Fruit fly (Drosophila melanogaster): ENCODE measurements around the gene CG7888.
A peak's percentile ranks its signal among the peaks of the same experiment; 100 is the strongest.

CG7888 gene

dm6 chr3L:11064689-11065088 lies 10.9 kb downstream of the CG7888 start, which contains the start of the genes CG32075, CG45101 and SuUR (continued):
- TF ChIP-seq stc (GFP tag; IDR thresholded peaks at IDR 0.05), result peak; percentile 85
- peak; percentile 81 for TF ChIP-seq lab (GFP tag; optimal IDR thresholded peaks at IDR 0.05)
- peak; percentile 92 for TF ChIP-seq CHES-1-like (GFP tag; optimal IDR thresholded peaks at IDR 0.05)
- peak; percentile 60 for TF ChIP-seq scrt (GFP tag; optimal IDR thresholded peaks at IDR 0.05)
- peak; percentile 92 for TF ChIP-seq mam (GFP tag; optimal IDR thresholded peaks at IDR 0.05)
- peak; percentile 82 for TF ChIP-seq CG13123 (GFP tag; optimal IDR thresholded peaks at IDR 0.05)
- no peak for TF ChIP-seq CkIIα-i1 (GFP tag; IDR thresholded peaks at IDR 0.05)
- TF ChIP-seq HLH3B (GFP tag; IDR thresholded peaks at IDR 0.05), result peak; percentile 78
- peak; percentile 81 for TF ChIP-seq CG3838 (GFP tag; optimal IDR thresholded peaks at IDR 0.05)
- peak; percentile 89 for TF ChIP-seq CG12155 (GFP tag; optimal IDR thresholded peaks at IDR 0.05)
- TF ChIP-seq sc (optimal IDR thresholded peaks at IDR 0.05), result no peak
- peak; percentile 63 for TF ChIP-seq sc (GFP tag; optimal IDR thresholded peaks at IDR 0.05)
- TF ChIP-seq CG6689 (GFP tag; IDR thresholded peaks at IDR 0.05), result peak; percentile 88
- no peak for TF ChIP-seq usp (GFP tag; optimal IDR thresholded peaks at IDR 0.05)
- TF ChIP-seq pnt (GFP tag; optimal IDR thresholded peaks at IDR 0.05), result peak; percentile 82
- TF ChIP-seq sr (GFP tag; IDR thresholded peaks at IDR 0.05), result no peak
- TF ChIP-seq ERR (GFP tag; optimal IDR thresholded peaks at IDR 0.05), result no peak
- TF ChIP-seq CG16779 (GFP tag; IDR thresholded peaks at IDR 0.05), result peak; percentile 54; the same call in 1 of the 2 replicates
- TF ChIP-seq HmgD (GFP tag; optimal IDR thresholded peaks at IDR 0.05), result peak; percentile 73
- TF ChIP-seq sqz (GFP tag; optimal IDR thresholded peaks at IDR 0.05), result peak; percentile 18
- peak; percentile 41 for TF ChIP-seq CG7928 (GFP tag; optimal IDR thresholded peaks at IDR 0.05)
- peak; percentile 93 for TF ChIP-seq Chrac-16 (GFP tag; optimal IDR thresholded peaks at IDR 0.05)
- TF ChIP-seq D19B (GFP tag; optimal IDR thresholded peaks at IDR 0.05), result peak; percentile 72
- no peak for TF ChIP-seq btn (GFP tag; optimal IDR thresholded peaks at IDR 0.05)
- peak; percentile 99 for TF ChIP-seq sens (GFP tag)
- peak; percentile 90 for TF ChIP-seq Hr3 (GFP tag; optimal IDR thresholded peaks at IDR 0.05)
- peak; percentile 82 for TF ChIP-seq Oli (tag; optimal IDR thresholded peaks at IDR 0.05)
- peak; percentile 92 for TF ChIP-seq CG1602 (GFP tag; optimal IDR thresholded peaks at IDR 0.05)
- peak; percentile 76 for TF ChIP-seq ewg (GFP tag; optimal IDR thresholded peaks at IDR 0.05)
- peak; percentile 78 for TF ChIP-seq E2f2 (GFP tag; IDR thresholded peaks at IDR 0.05)
- peak; percentile 93 for TF ChIP-seq CG12391 (tag; optimal IDR thresholded peaks at IDR 0.05)
- TF ChIP-seq Neu2 (GFP tag; optimal IDR thresholded peaks at IDR 0.05; ENCODE audit: borderline replicate concordance), result no peak
- TF ChIP-seq CG7839 (tag; optimal IDR thresholded peaks at IDR 0.05), result peak; percentile 91
- TF ChIP-seq Ravus (GFP tag; IDR thresholded peaks at IDR 0.05), result peak; percentile 58
- peak; percentile 81 for TF ChIP-seq CG17385 (GFP tag; optimal IDR thresholded peaks at IDR 0.05)
- TF ChIP-seq oc (tag; optimal IDR thresholded peaks at IDR 0.05), result peak; percentile 57
- TF ChIP-seq HLHmδ (GFP tag; optimal IDR thresholded peaks at IDR 0.05), result no peak
- peak; percentile 50; the same call in 1 of the 2 replicates for TF ChIP-seq CG43689 (GFP tag; IDR thresholded peaks at IDR 0.05)
- peak; percentile 81 for TF ChIP-seq fd3F (GFP tag; optimal IDR thresholded peaks at IDR 0.05)
- TF ChIP-seq gem (tag; optimal IDR thresholded peaks at IDR 0.05), result peak; percentile 92
- TF ChIP-seq CG31224 (GFP tag; IDR thresholded peaks at IDR 0.05), result peak; percentile 74
- TF ChIP-seq kay (GFP tag; optimal IDR thresholded peaks at IDR 0.05), result peak; percentile 78
- peak; percentile 75 for TF ChIP-seq Myb (GFP tag; optimal IDR thresholded peaks at IDR 0.05)
- TF ChIP-seq Opbp (GFP tag; IDR thresholded peaks at IDR 0.05; ENCODE audit: partially characterized antibody), result no peak
- TF ChIP-seq nau (GFP tag; optimal IDR thresholded peaks at IDR 0.05), result peak; percentile 75
- TF ChIP-seq CG10543 (GFP tag; optimal IDR thresholded peaks at IDR 0.05), result peak; percentile 90
- TF ChIP-seq CG18599 (GFP tag; optimal IDR thresholded peaks at IDR 0.05), result peak; percentile 83
- TF ChIP-seq CG17359 (tag; optimal IDR thresholded peaks at IDR 0.05), result peak; percentile 85
- no peak; the same call in 2 of the 3 replicates for TF ChIP-seq CG7963 (GFP tag; IDR thresholded peaks at IDR 0.05; ENCODE audit: partially characterized antibody)
- TF ChIP-seq Bteb2 (GFP tag; optimal IDR thresholded peaks at IDR 0.05), result peak; percentile 87
- peak; percentile 77 for TF ChIP-seq Sox100B (GFP tag; optimal IDR thresholded peaks at IDR 0.05)

Data from whole organism, embryonic.